Worm (Caenorhabditis elegans) whole organism, L1 larva: ENCODE data around the gene C03A7.13.

ENCODE experiments used
- C04F5.9 ChIP-seq: sonication (generic microtip); optimal IDR thresholded peaks from 2 replicates; lab custom pipeline; 2016; ENCODE audit warnings: missing genetic modification characterization, missing compliant biosample characterization
- C16A3.4 ChIP-seq: fragments of 150-350 bp; optimal IDR thresholded peaks from 2 replicates; lab custom pipeline; 2014; ENCODE audit warnings: missing biosample characterization, missing genetic modification characterization
- C34B4.2 ChIP-seq: sonication (generic microtip); optimal IDR thresholded peaks from 2 replicates; lab custom pipeline; 2017; ENCODE audit warnings: mild to moderate bottlenecking, missing genetic modification characterization, missing compliant biosample characterization
- F16B12.6 ChIP-seq: fragments of 150-350 bp; optimal IDR thresholded peaks from 2 replicates; lab custom pipeline; 2014; ENCODE audit warnings: missing biosample characterization, missing genetic modification characterization
- Y116A8C.19 ChIP-seq: sonication (generic microtip); optimal IDR thresholded peaks from 2 replicates; lab custom pipeline; 2016; ENCODE audit warnings: missing compliant biosample characterization, missing genetic modification characterization, borderline replicate concordance
- aha-1 ChIP-seq: fragments of 150-350 bp; optimal IDR thresholded peaks from 2 replicates; lab custom pipeline; 2014; ENCODE audit warnings: missing biosample characterization, missing genetic modification characterization
- aly-2 ChIP-seq: fragments of 150-350 bp; optimal IDR thresholded peaks from 2 replicates; lab custom pipeline; 2014; ENCODE audit warnings: missing biosample characterization, missing genetic modification characterization
- ama-1 ChIP-seq: fragments of 150-350 bp; optimal IDR thresholded peaks from 2 replicates; lab custom pipeline; 2014
- ceh-8 ChIP-seq: fragments of 200-800 bp; sonication (Bioruptor generic); optimal IDR thresholded peaks from 2 replicates; lab custom pipeline; 2018; ENCODE audit warnings: mild to moderate bottlenecking, missing genetic modification characterization, moderate library complexity, missing compliant biosample characterization
- ceh-82 ChIP-seq, 3 experiments: fragments of 150-350 bp in 1 of 3; sonication (generic microtip) in 2 of 3; optimal IDR thresholded peaks; 2 replicates each; lab custom pipeline; 2014 to 2017; ENCODE audit warnings: missing biosample characterization in 3 of 3, missing genetic modification characterization in 3 of 3
- ces-1 ChIP-seq: fragments of 150-350 bp; optimal IDR thresholded peaks from 2 replicates; lab custom pipeline; 2014; ENCODE audit warnings: missing biosample characterization, missing genetic modification reagents, missing genetic modification characterization
- efl-1 ChIP-seq, 4 experiments: fragments of 150-350 bp; optimal IDR thresholded peaks in 3 of 4; peaks in 1 of 4; 1 replicate in 1 of 4; 2 replicates in 3 of 4; lab custom pipeline; 2014; ENCODE audit warnings: missing biosample characterization in 2 of 4, missing genetic modification characterization in 2 of 4, missing genetic modification reagents in 2 of 4
- efl-3 ChIP-seq: fragments of 200-800 bp; sonication (Bioruptor generic); optimal IDR thresholded peaks from 2 replicates; lab custom pipeline; 2018; ENCODE audit warnings: mild to moderate bottlenecking, missing genetic modification characterization, missing compliant biosample characterization
- egl-27 ChIP-seq, 2 experiments: fragments of 150-350 bp in 1 of 2; sonication (generic microtip); optimal IDR thresholded peaks; 3 replicates each; lab custom pipeline; 2017 to 2018; ENCODE audit warnings: missing biosample characterization in 2 of 2, missing genetic modification characterization in 2 of 2, missing genetic modification reagents in 2 of 2
- elt-2 ChIP-seq: sonication (generic microtip); optimal IDR thresholded peaks from 2 replicates; lab custom pipeline; 2016; ENCODE audit warnings: missing genetic modification characterization, mild to moderate bottlenecking, inconsistent platforms, missing compliant biosample characterization, missing genetic modification reagents
- elt-3 ChIP-seq, 6 experiments: fragments of 150-350 bp in 1 of 6; sonication (generic microtip); optimal IDR thresholded peaks; 2 replicates each; lab custom pipeline; 2017 to 2018; ENCODE audit warnings: missing biosample characterization in 6 of 6, missing genetic modification characterization in 6 of 6, inconsistent platforms in 1 of 6
- fkh-4 ChIP-seq: sonication (generic microtip); optimal IDR thresholded peaks from 2 replicates; lab custom pipeline; 2016; ENCODE audit warnings: missing compliant biosample characterization, missing genetic modification characterization, borderline replicate concordance
- fos-1 ChIP-seq: fragments of 150-350 bp; optimal IDR thresholded peaks from 2 replicates; lab custom pipeline; 2014; ENCODE audit warnings: missing biosample characterization, missing genetic modification characterization
- grh-1 ChIP-seq: fragments of 200-800 bp; sonication (Bioruptor generic); IDR thresholded peaks from 2 replicates; pipeline ENCODE4 v1.3.6; 2022; ENCODE audit warnings: missing genetic modification reagents, missing genetic modification characterization, missing compliant biosample characterization
- hlh-17 ChIP-seq: fragments of 200-800 bp; sonication (Bioruptor generic); optimal IDR thresholded peaks from 2 replicates; lab custom pipeline; 2018; ENCODE audit warnings: missing genetic modification characterization, mild to moderate bottlenecking, missing compliant biosample characterization, moderate library complexity, borderline replicate concordance
- hlh-4 ChIP-seq: sonication (generic microtip); optimal IDR thresholded peaks from 2 replicates; lab custom pipeline; 2016; ENCODE audit warnings: mild to moderate bottlenecking, missing genetic modification characterization, missing compliant biosample characterization
- hpl-2 ChIP-seq: fragments of 150-350 bp; optimal IDR thresholded peaks from 2 replicates; lab custom pipeline; 2014; ENCODE audit warnings: missing biosample characterization, missing genetic modification reagents, missing genetic modification characterization
- irx-1 ChIP-seq: sonication (generic microtip); optimal IDR thresholded peaks from 2 replicates; lab custom pipeline; 2016; ENCODE audit warnings: missing genetic modification characterization, missing compliant biosample characterization
- jun-1 ChIP-seq: fragments of 150-350 bp; optimal IDR thresholded peaks from 2 replicates; lab custom pipeline; 2014; ENCODE audit warnings: missing biosample characterization, missing genetic modification reagents, missing genetic modification characterization
- lin-14 ChIP-seq: fragments of 200-800 bp; sonication (Bioruptor generic); optimal IDR thresholded peaks from 2 replicates; lab custom pipeline; 2018; ENCODE audit warnings: mild to moderate bottlenecking, missing genetic modification characterization, moderate library complexity, missing compliant biosample characterization
- lin-35 ChIP-seq, 2 experiments: fragments of 150-350 bp; optimal IDR thresholded peaks; 2 replicates each; lab custom pipeline; 2014; ENCODE audit warnings: missing biosample characterization in 2 of 2, missing genetic modification characterization in 2 of 2, missing genetic modification reagents in 2 of 2
- lin-39 ChIP-seq: fragments of 150-350 bp; optimal IDR thresholded peaks from 2 replicates; lab custom pipeline; 2014; ENCODE audit warnings: missing biosample characterization, missing genetic modification reagents, missing genetic modification characterization
- lir-3 ChIP-seq: sonication (generic microtip); optimal IDR thresholded peaks from 2 replicates; lab custom pipeline; 2016; ENCODE audit warnings: mild to moderate bottlenecking, missing genetic modification characterization, moderate library complexity, missing compliant biosample characterization; ENCODE audit not compliant: poor library complexity
- lsy-2 ChIP-seq, 2 experiments: fragments of 150-350 bp; optimal IDR thresholded peaks; 2 replicates each; lab custom pipeline; 2014; ENCODE audit warnings: missing biosample characterization in 2 of 2, missing genetic modification characterization in 2 of 2
- mab-9 ChIP-seq: fragments of 200-800 bp; sonication (Bioruptor generic); IDR thresholded peaks from 2 replicates; pipeline ENCODE4 v1.3.6; 2022; ENCODE audit warnings: missing genetic modification reagents, missing genetic modification characterization, missing compliant biosample characterization
- mef-2 ChIP-seq: fragments of 150-350 bp; optimal IDR thresholded peaks from 2 replicates; lab custom pipeline; 2014; ENCODE audit warnings: missing biosample characterization, missing genetic modification characterization
- nhr-11 ChIP-seq: fragments of 150-350 bp; optimal IDR thresholded peaks from 2 replicates; lab custom pipeline; 2014; ENCODE audit warnings: missing biosample characterization, missing genetic modification characterization
- nhr-19 ChIP-seq: fragments of 200-800 bp; sonication (Bioruptor generic); conservative IDR thresholded peaks from 2 replicates; pipeline ENCODE4 v1.3.6; 2022; ENCODE audit warnings: missing genetic modification characterization, missing compliant biosample characterization
- nhr-20 ChIP-seq: sonication (generic microtip); optimal IDR thresholded peaks from 2 replicates; lab custom pipeline; 2016; ENCODE audit warnings: mild to moderate bottlenecking, missing genetic modification characterization, missing compliant biosample characterization
- nhr-28 ChIP-seq: fragments of 150-350 bp; optimal IDR thresholded peaks from 2 replicates; lab custom pipeline; 2014; ENCODE audit warnings: missing biosample characterization, missing genetic modification characterization
- nhr-76 ChIP-seq: sonication (generic microtip); optimal IDR thresholded peaks from 2 replicates; lab custom pipeline; 2017; ENCODE audit warnings: missing biosample characterization, missing genetic modification characterization
- nhr-84 ChIP-seq: sonication (generic microtip); optimal IDR thresholded peaks from 2 replicates; lab custom pipeline; 2017; ENCODE audit warnings: missing biosample characterization, missing genetic modification characterization
- nhr-85 ChIP-seq: sonication (generic microtip); peaks from one replicate; lab custom pipeline; 2016; ENCODE audit warnings: missing genetic modification characterization, inconsistent platforms, missing compliant biosample characterization
- nhr-90 ChIP-seq: sonication (generic microtip); optimal IDR thresholded peaks from 2 replicates; lab custom pipeline; 2016; ENCODE audit warnings: mild to moderate bottlenecking, missing genetic modification characterization, missing compliant biosample characterization; ENCODE audit not compliant: poor library complexity
- pag-3 ChIP-seq: sonication (generic microtip); optimal IDR thresholded peaks from 2 replicates; lab custom pipeline; 2017; ENCODE audit warnings: missing genetic modification characterization, mild to moderate bottlenecking, missing compliant biosample characterization, antibody characterized with exemption, borderline replicate concordance; ENCODE audit not compliant: insufficient read depth
- snu-23 ChIP-seq: sonication (generic microtip); optimal IDR thresholded peaks from 2 replicates; lab custom pipeline; 2016; ENCODE audit warnings: missing genetic modification characterization, missing compliant biosample characterization
- sptf-1 ChIP-seq: fragments of 150-350 bp; optimal IDR thresholded peaks from 2 replicates; lab custom pipeline; 2014; ENCODE audit warnings: missing biosample characterization, missing genetic modification characterization
- sup-37 ChIP-seq: fragments of 200-800 bp; sonication (Bioruptor generic); optimal IDR thresholded peaks from 2 replicates; lab custom pipeline; 2018; ENCODE audit warnings: mild to moderate bottlenecking, missing genetic modification characterization, missing compliant biosample characterization
- swsn-7 ChIP-seq: sonication (generic microtip); optimal IDR thresholded peaks from 2 replicates; lab custom pipeline; 2016; ENCODE audit warnings: missing genetic modification characterization, missing compliant biosample characterization
- tbx-2 ChIP-seq: sonication (generic microtip); optimal IDR thresholded peaks from 2 replicates; lab custom pipeline; 2016; ENCODE audit warnings: missing genetic modification characterization, missing compliant biosample characterization
- tlp-1 ChIP-seq: fragments of 150-350 bp; optimal IDR thresholded peaks from 2 replicates; lab custom pipeline; 2014; ENCODE audit warnings: missing biosample characterization, missing genetic modification characterization
- unc-130 ChIP-seq: fragments of 150-350 bp; optimal IDR thresholded peaks from 2 replicates; lab custom pipeline; 2017; ENCODE audit warnings: missing biosample characterization, missing genetic modification characterization, inconsistent platforms
- unc-30 ChIP-seq: sonication (generic microtip); optimal IDR thresholded peaks from 2 replicates; lab custom pipeline; 2017; ENCODE audit warnings: missing biosample characterization, missing genetic modification characterization
- unc-62 ChIP-seq: fragments of 150-350 bp; optimal IDR thresholded peaks from 2 replicates; lab custom pipeline; 2014; ENCODE audit warnings: missing biosample characterization, missing genetic modification reagents, missing genetic modification characterization
- zip-4 ChIP-seq: fragments of 200-800 bp; sonication (Bioruptor generic); optimal IDR thresholded peaks from 2 replicates; lab custom pipeline; 2018; ENCODE audit warnings: mild to moderate bottlenecking, missing genetic modification characterization, moderate library complexity, missing compliant biosample characterization
- ztf-11 ChIP-seq, 2 experiments: sonication (generic microtip); optimal IDR thresholded peaks; 2 replicates each; lab custom pipeline; 2016 to 2017; ENCODE audit warnings: missing genetic modification characterization in 2 of 2, missing biosample characterization in 1 of 2, missing compliant biosample characterization in 1 of 2
- ztf-4 ChIP-seq: fragments of 150-350 bp; optimal IDR thresholded peaks from 2 replicates; lab custom pipeline; 2014; ENCODE audit warnings: missing biosample characterization, missing genetic modification characterization

The C03A7.13 gene

DNA sequence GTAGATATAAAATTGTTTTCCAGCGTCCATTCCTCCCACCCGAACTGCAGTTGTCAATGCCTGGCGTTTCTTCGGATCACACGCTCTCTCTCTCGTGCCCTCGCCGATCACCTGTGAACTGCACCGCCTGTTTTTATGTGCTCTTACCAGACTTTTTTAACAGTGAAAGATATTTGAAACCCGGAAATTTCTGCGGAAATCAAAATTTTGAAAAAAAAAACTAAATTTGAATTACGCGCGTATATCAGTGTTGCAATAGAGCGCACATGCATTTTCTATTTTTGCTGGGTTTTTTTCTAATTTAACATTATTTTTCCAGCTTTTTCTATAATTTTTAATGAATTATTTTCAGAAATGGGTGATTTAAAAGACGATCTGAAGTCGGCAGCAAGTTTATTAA, 11.8 kb upstream of the C03A7.13 start, which contains the start of gene ttc-37 (continued):
- peak; percentile 60 for TF ChIP-seq C16A3.4 (tag; lab: Kevin White, UChicago)
- no peak for TF ChIP-seq ztf-4 (tag; lab: Kevin White, UChicago)
- no peak for TF ChIP-seq fkh-4
- TF ChIP-seq mab-9 (GFP tag; lab: Robert Waterston, UW): no peak
- TF ChIP-seq ceh-8: no peak
- TF ChIP-seq ztf-11 (tag; optimal IDR thresholded peaks at IDR 0.05; lab: Kevin White, UChicago): no peak
- no peak for TF ChIP-seq Y116A8C.19 (tag; lab: Kevin White, UChicago)
- no peak for TF ChIP-seq unc-62 (GFP tag; lab: Kevin White, UChicago)
- peak; percentile 64 for TF ChIP-seq irx-1 (tag; lab: Kevin White, UChicago)
- no peak for TF ChIP-seq grh-1
- TF ChIP-seq C34B4.2 (tag; lab: Kevin White, UChicago): no peak
- TF ChIP-seq zip-4 (GFP tag; lab: Kevin White, UChicago): no peak
- no peak for TF ChIP-seq lir-3 (tag; lab: Kevin White, UChicago)
- no peak for TF ChIP-seq hpl-2 (GFP tag; lab: Kevin White, UChicago)
- no peak for TF ChIP-seq nhr-28
- peak; percentile 73 for TF ChIP-seq nhr-19 (GFP tag; lab: Robert Waterston, UW)
- TF ChIP-seq lin-35 (GFP tag; optimal IDR thresholded peaks at IDR 0.05; lab: Kevin White, UChicago): peak; percentile 97 to 99
- TF ChIP-seq F16B12.6 (tag; lab: Kevin White, UChicago): peak; percentile 23
- TF ChIP-seq lin-39: peak; percentile 52
- no peak for TF ChIP-seq nhr-76
- peak; percentile 98 to 99 for TF ChIP-seq efl-1 (optimal IDR thresholded peaks at IDR 0.05; lab: Kevin White, UChicago)
- TF ChIP-seq efl-1 (GFP tag; optimal IDR thresholded peaks at IDR 0.05 in 1 of 2; lab: Kevin White, UChicago): peak; percentile 98 to 100
- TF ChIP-seq ces-1 (GFP tag; lab: Kevin White, UChicago): no peak
- TF ChIP-seq tlp-1 (tag; lab: Kevin White, UChicago): no peak
- peak; percentile 74 to 77 for TF ChIP-seq lsy-2 (tag; optimal IDR thresholded peaks at IDR 0.05; lab: Kevin White, UChicago)
- peak; percentile 61 for TF ChIP-seq tbx-2 (tag; lab: Kevin White, UChicago)
- TF ChIP-seq fos-1 (tag; lab: Kevin White, UChicago): peak; percentile 33
- TF ChIP-seq swsn-7 (tag; lab: Kevin White, UChicago): peak; percentile 63
- peak; percentile 19 for TF ChIP-seq jun-1 (tag; lab: Kevin White, UChicago)
- no peak for TF ChIP-seq egl-27 (tag; optimal IDR thresholded peaks at IDR 0.05; lab: Kevin White, UChicago)
- peak in 2 of 6 experiments; percentile 15 to 55 for TF ChIP-seq elt-3 (tag; optimal IDR thresholded peaks at IDR 0.05; lab: Kevin White, UChicago)
- TF ChIP-seq sptf-1 (tag; lab: Kevin White, UChicago): no peak
- peak; percentile 41 for TF ChIP-seq aly-2 (tag; lab: Kevin White, UChicago)
- TF ChIP-seq nhr-11 (tag; lab: Kevin White, UChicago): peak; percentile 31
- no peak for TF ChIP-seq lin-14 (GFP tag; lab: Kevin White, UChicago)
- no peak for TF ChIP-seq unc-30 (tag; lab: Kevin White, UChicago)
- TF ChIP-seq C04F5.9 (tag; lab: Kevin White, UChicago): no peak
- TF ChIP-seq unc-130 (tag; lab: Kevin White, UChicago): no peak
- peak; percentile 46 for TF ChIP-seq nhr-90
- TF ChIP-seq mef-2 (tag; lab: Kevin White, UChicago): no peak
- peak; percentile 81 for TF ChIP-seq snu-23
- peak; percentile 19 for TF ChIP-seq pag-3
- no peak for TF ChIP-seq efl-3 (GFP tag; lab: Kevin White, UChicago)
- TF ChIP-seq nhr-84 (tag; lab: Kevin White, UChicago): no peak
- TF ChIP-seq aha-1 (tag; lab: Kevin White, UChicago): no peak
- no peak for TF ChIP-seq hlh-4 (tag; lab: Kevin White, UChicago)
- no peak for TF ChIP-seq hlh-17 (GFP tag; lab: Kevin White, UChicago)
- TF ChIP-seq ama-1 (lab: Kevin White, UChicago): no peak
- peak; percentile 80 for TF ChIP-seq nhr-20 (tag; lab: Kevin White, UChicago)
- TF ChIP-seq elt-2: no peak
- peak; percentile 75 for TF ChIP-seq nhr-85 (tag; lab: Kevin White, UChicago)
- TF ChIP-seq sup-37 (GFP tag; lab: Kevin White, UChicago): no peak
- peak; percentile 31 to 65 (median 51) for TF ChIP-seq ceh-82 (tag; optimal IDR thresholded peaks at IDR 0.05; lab: Kevin White, UChicago)
